Worm (Caenorhabditis elegans) whole organism, L1 larva: Measurements from ENCODE around the gene str-108.

ENCODE experiments used
- Y116A8C.19 ChIP-seq: sonication (generic microtip); optimal IDR thresholded peaks from 2 replicates; lab custom pipeline; 2016; ENCODE audit warnings: missing compliant biosample characterization, missing genetic modification characterization, borderline replicate concordance
- aha-1 ChIP-seq: fragments of 150-350 bp; optimal IDR thresholded peaks from 2 replicates; lab custom pipeline; 2014; ENCODE audit warnings: missing biosample characterization, missing genetic modification characterization
- alr-1 ChIP-seq: fragments of 200-800 bp; sonication (Bioruptor generic); optimal IDR thresholded peaks from 2 replicates; lab custom pipeline; 2018; ENCODE audit warnings: borderline replicate concordance, mild to moderate bottlenecking, missing genetic modification characterization, missing compliant biosample characterization
- blmp-1 ChIP-seq: fragments of 150-350 bp; optimal IDR thresholded peaks from 2 replicates; lab custom pipeline; 2014; ENCODE audit warnings: missing biosample characterization, missing genetic modification characterization
- ceh-90 ChIP-seq: sonication (generic microtip); optimal IDR thresholded peaks from 2 replicates; lab custom pipeline; 2016; ENCODE audit warnings: missing genetic modification characterization, missing compliant biosample characterization
- ces-1 ChIP-seq: fragments of 150-350 bp; optimal IDR thresholded peaks from 2 replicates; lab custom pipeline; 2014; ENCODE audit warnings: missing biosample characterization, missing genetic modification reagents, missing genetic modification characterization
- dsc-1 ChIP-seq: sonication (generic microtip); optimal IDR thresholded peaks from 2 replicates; lab custom pipeline; 2016; ENCODE audit warnings: mild to moderate bottlenecking, missing genetic modification characterization, missing compliant biosample characterization
- efl-1 ChIP-seq, 4 experiments: fragments of 150-350 bp; optimal IDR thresholded peaks in 3 of 4; peaks in 1 of 4; 1 replicate in 1 of 4; 2 replicates in 3 of 4; lab custom pipeline; 2014; ENCODE audit warnings: missing biosample characterization in 2 of 4, missing genetic modification characterization in 2 of 4, missing genetic modification reagents in 2 of 4
- elt-2 ChIP-seq: sonication (generic microtip); optimal IDR thresholded peaks from 2 replicates; lab custom pipeline; 2016; ENCODE audit warnings: missing genetic modification characterization, mild to moderate bottlenecking, inconsistent platforms, missing compliant biosample characterization, missing genetic modification reagents
- elt-3 ChIP-seq, 6 experiments: fragments of 150-350 bp in 1 of 6; sonication (generic microtip); optimal IDR thresholded peaks; 2 replicates each; lab custom pipeline; 2017 to 2018; ENCODE audit warnings: missing biosample characterization in 6 of 6, missing genetic modification characterization in 6 of 6, inconsistent platforms in 1 of 6
- fkh-4 ChIP-seq: sonication (generic microtip); optimal IDR thresholded peaks from 2 replicates; lab custom pipeline; 2016; ENCODE audit warnings: missing compliant biosample characterization, missing genetic modification characterization, borderline replicate concordance
- fkh-8 ChIP-seq: sonication (generic microtip); optimal IDR thresholded peaks from 2 replicates; lab custom pipeline; 2016; ENCODE audit warnings: mild to moderate bottlenecking, missing genetic modification characterization, missing compliant biosample characterization
- irx-1 ChIP-seq: sonication (generic microtip); optimal IDR thresholded peaks from 2 replicates; lab custom pipeline; 2016; ENCODE audit warnings: missing genetic modification characterization, missing compliant biosample characterization
- lin-13 ChIP-seq: fragments of 150-350 bp; optimal IDR thresholded peaks from 2 replicates; lab custom pipeline; 2014; ENCODE audit warnings: missing biosample characterization, missing genetic modification reagents, missing genetic modification characterization
- lin-14 ChIP-seq: fragments of 200-800 bp; sonication (Bioruptor generic); optimal IDR thresholded peaks from 2 replicates; lab custom pipeline; 2018; ENCODE audit warnings: mild to moderate bottlenecking, missing genetic modification characterization, moderate library complexity, missing compliant biosample characterization
- lin-39 ChIP-seq: fragments of 150-350 bp; optimal IDR thresholded peaks from 2 replicates; lab custom pipeline; 2014; ENCODE audit warnings: missing biosample characterization, missing genetic modification reagents, missing genetic modification characterization
- lir-3 ChIP-seq: sonication (generic microtip); optimal IDR thresholded peaks from 2 replicates; lab custom pipeline; 2016; ENCODE audit warnings: mild to moderate bottlenecking, missing genetic modification characterization, moderate library complexity, missing compliant biosample characterization; ENCODE audit not compliant: poor library complexity
- mdl-1 ChIP-seq, 2 experiments: fragments of 150-350 bp; optimal IDR thresholded peaks; 2 replicates each; lab custom pipeline; 2014 to 2017; ENCODE audit warnings: missing biosample characterization in 2 of 2, missing genetic modification characterization in 2 of 2, inconsistent platforms in 1 of 2
- mep-1 ChIP-seq: fragments of 150-350 bp; optimal IDR thresholded peaks from 2 replicates; lab custom pipeline; 2014; ENCODE audit warnings: missing biosample characterization, missing genetic modification characterization
- nhr-20 ChIP-seq: sonication (generic microtip); optimal IDR thresholded peaks from 2 replicates; lab custom pipeline; 2016; ENCODE audit warnings: mild to moderate bottlenecking, missing genetic modification characterization, missing compliant biosample characterization
- nhr-71 ChIP-seq: sonication (generic microtip); optimal IDR thresholded peaks from 2 replicates; lab custom pipeline; 2016; ENCODE audit warnings: mild to moderate bottlenecking, missing genetic modification characterization, moderate library complexity, missing compliant biosample characterization
- nhr-77 ChIP-seq: fragments of 150-350 bp; optimal IDR thresholded peaks from 2 replicates; lab custom pipeline; 2014; ENCODE audit warnings: missing biosample characterization, missing genetic modification characterization
- nhr-84 ChIP-seq: sonication (generic microtip); optimal IDR thresholded peaks from 2 replicates; lab custom pipeline; 2017; ENCODE audit warnings: missing biosample characterization, missing genetic modification characterization
- pqm-1 ChIP-seq: sonication (generic microtip); optimal IDR thresholded peaks from 3 replicates; lab custom pipeline; 2017; ENCODE audit warnings: missing biosample characterization, missing genetic modification characterization
- snu-23 ChIP-seq: sonication (generic microtip); optimal IDR thresholded peaks from 2 replicates; lab custom pipeline; 2016; ENCODE audit warnings: missing genetic modification characterization, missing compliant biosample characterization
- sptf-1 ChIP-seq: fragments of 150-350 bp; optimal IDR thresholded peaks from 2 replicates; lab custom pipeline; 2014; ENCODE audit warnings: missing biosample characterization, missing genetic modification characterization
- swsn-7 ChIP-seq: sonication (generic microtip); optimal IDR thresholded peaks from 2 replicates; lab custom pipeline; 2016; ENCODE audit warnings: missing genetic modification characterization, missing compliant biosample characterization
- tlp-1 ChIP-seq: fragments of 150-350 bp; optimal IDR thresholded peaks from 2 replicates; lab custom pipeline; 2014; ENCODE audit warnings: missing biosample characterization, missing genetic modification characterization
- unc-130 ChIP-seq: fragments of 150-350 bp; optimal IDR thresholded peaks from 2 replicates; lab custom pipeline; 2017; ENCODE audit warnings: missing biosample characterization, missing genetic modification characterization, inconsistent platforms
- unc-62 ChIP-seq: fragments of 150-350 bp; optimal IDR thresholded peaks from 2 replicates; lab custom pipeline; 2014; ENCODE audit warnings: missing biosample characterization, missing genetic modification reagents, missing genetic modification characterization
- unc-98 ChIP-seq: fragments of 200-800 bp; sonication (Bioruptor generic); IDR thresholded peaks from 2 replicates; pipeline ENCODE4 v1.3.6; 2022; ENCODE audit warnings: missing genetic modification characterization, missing compliant biosample characterization
- zag-1 ChIP-seq: fragments of 150-350 bp; optimal IDR thresholded peaks from 2 replicates; lab custom pipeline; 2014; ENCODE audit warnings: missing biosample characterization, missing genetic modification characterization
- ztf-4 ChIP-seq: fragments of 150-350 bp; optimal IDR thresholded peaks from 2 replicates; lab custom pipeline; 2014; ENCODE audit warnings: missing biosample characterization, missing genetic modification characterization

str-108 gene

DNA sequence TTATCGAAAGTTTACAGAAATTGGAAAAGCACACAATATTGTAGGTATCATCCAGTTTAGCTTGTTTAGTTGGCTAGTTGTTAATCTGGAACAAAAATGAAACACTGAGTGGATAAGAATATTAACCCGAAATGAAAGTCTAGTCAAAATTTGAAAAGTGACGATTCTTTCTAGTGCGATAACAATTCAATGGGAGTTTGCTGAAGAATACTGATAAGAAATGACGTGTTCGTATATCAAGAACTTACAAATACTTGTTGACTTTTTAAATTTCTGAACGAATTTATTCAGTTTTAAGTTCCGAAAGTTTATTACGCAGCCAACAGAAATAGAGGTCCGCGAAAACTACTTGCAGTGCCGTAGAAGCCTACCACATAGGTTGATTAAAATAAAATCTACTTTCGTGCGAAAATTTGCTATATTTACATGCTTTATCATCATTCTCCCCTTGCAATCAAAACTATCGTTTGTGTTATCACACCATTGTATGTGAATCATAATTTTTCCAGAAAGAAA is 22.9 kb upstream of the str-108 start, which contains the start of gene fbxa-88:
Gene fbxa-88, minus strand, starts transcription at position 51 of the 516 bp plus-strand sequence.
- TF ChIP-seq alr-1 (tag; lab: Kevin White, UChicago) (no peak), nhr-20 (tag; lab: Kevin White, UChicago) (peak; percentile 12), lin-39 (tag; lab: Kevin White, UChicago) (no peak), pqm-1 (tag; lab: Kevin White, UChicago) (peak; percentile 47), elt-2 (peak; percentile 80), lir-3 (tag; lab: Kevin White, UChicago) (no peak), irx-1 (no peak), Y116A8C.19 (tag; lab: Kevin White, UChicago) (no peak)

- TF ChIP-seq nhr-20 (tag; lab: Kevin White, UChicago), result no peak
- no peak for TF ChIP-seq unc-62 (GFP tag; lab: Kevin White, UChicago)
- no peak for TF ChIP-seq elt-3 (tag; optimal IDR thresholded peaks at IDR 0.05; lab: Kevin White, UChicago)
- no peak for TF ChIP-seq nhr-84
- no peak for TF ChIP-seq mep-1 (tag; lab: Kevin White, UChicago)
- no peak for TF ChIP-seq efl-1 (optimal IDR thresholded peaks at IDR 0.05; lab: Kevin White, UChicago)
- TF ChIP-seq efl-1 (GFP tag; optimal IDR thresholded peaks at IDR 0.05 in 1 of 2; lab: Kevin White, UChicago), result no peak
These were observed 21.0 kb upstream of the str-108 start for ce11 chrV:16145009-16145408.

DNA sequence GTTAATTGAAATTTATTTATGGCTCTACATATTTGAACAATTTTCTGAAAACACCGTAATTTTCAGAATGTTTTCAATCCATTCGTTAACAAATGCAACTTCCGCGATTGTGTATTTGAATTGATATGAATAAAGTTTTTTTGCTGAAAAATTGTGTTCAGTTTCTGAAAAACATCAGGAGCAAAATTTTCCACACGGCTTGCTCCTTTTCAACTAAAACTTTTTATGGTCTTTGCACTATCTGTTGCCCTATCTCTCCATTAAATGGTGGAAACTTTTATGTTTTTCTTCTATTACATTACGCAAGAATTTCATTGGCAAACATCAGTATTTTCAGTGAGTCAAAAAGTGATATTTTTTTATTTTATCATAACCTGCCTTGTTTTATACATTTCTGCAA is 17.2 kb upstream of the str-108 start, which contains the start of gene F10A3.4:
Gene F10A3.4, plus strand, starts transcription at position 301 of the 400 bp plus-strand sequence.
- no peak for TF ChIP-seq fkh-4 (tag; lab: Kevin White, UChicago)
- no peak for TF ChIP-seq fkh-8 (tag; lab: Kevin White, UChicago)
- TF ChIP-seq zag-1 (tag; lab: Kevin White, UChicago), result no peak
- no peak for TF ChIP-seq efl-1 (optimal IDR thresholded peaks at IDR 0.05; lab: Kevin White, UChicago)
- no peak for TF ChIP-seq efl-1 (GFP tag; optimal IDR thresholded peaks at IDR 0.05 in 1 of 2; lab: Kevin White, UChicago)
- TF ChIP-seq blmp-1 (tag; lab: Kevin White, UChicago), result no peak
- TF ChIP-seq pqm-1 (tag; lab: Kevin White, UChicago), result no peak
- TF ChIP-seq unc-130 (tag; lab: Kevin White, UChicago), result no peak
- no peak for TF ChIP-seq elt-2
- no peak for TF ChIP-seq ceh-90
- no peak for TF ChIP-seq sptf-1 (tag; lab: Kevin White, UChicago)
- no peak for TF ChIP-seq aha-1 (tag; lab: Kevin White, UChicago)
- no peak for TF ChIP-seq nhr-20 (tag; lab: Kevin White, UChicago)
- TF ChIP-seq mdl-1 (tag; optimal IDR thresholded peaks at IDR 0.05; lab: Kevin White, UChicago), result no peak
- no peak for TF ChIP-seq ztf-4 (tag; lab: Kevin White, UChicago)
- TF ChIP-seq alr-1 (tag; lab: Kevin White, UChicago), result no peak
- TF ChIP-seq nhr-77 (tag; lab: Kevin White, UChicago), result no peak
- TF ChIP-seq unc-98 (GFP tag; lab: Robert Waterston, UW), result no peak
- no peak for TF ChIP-seq tlp-1 (tag; lab: Kevin White, UChicago)
- no peak for TF ChIP-seq dsc-1 (tag; lab: Kevin White, UChicago)

- TF ChIP-seq unc-98 (GFP tag; lab: Robert Waterston, UW), result no peak
- TF ChIP-seq unc-130 (tag; lab: Kevin White, UChicago), result no peak
- TF ChIP-seq nhr-71 (tag; lab: Kevin White, UChicago), result no peak
- no peak for TF ChIP-seq swsn-7 (tag; lab: Kevin White, UChicago)
- no peak for TF ChIP-seq lin-14 (GFP tag; lab: Kevin White, UChicago)
- no peak for TF ChIP-seq snu-23
These were observed 12.7 kb upstream of the str-108 start, which contains the start of gene str-254 for ce11 chrV:16153375-16153774. Gene str-254 (minus strand): TSS chrV:16153475.

DNA sequence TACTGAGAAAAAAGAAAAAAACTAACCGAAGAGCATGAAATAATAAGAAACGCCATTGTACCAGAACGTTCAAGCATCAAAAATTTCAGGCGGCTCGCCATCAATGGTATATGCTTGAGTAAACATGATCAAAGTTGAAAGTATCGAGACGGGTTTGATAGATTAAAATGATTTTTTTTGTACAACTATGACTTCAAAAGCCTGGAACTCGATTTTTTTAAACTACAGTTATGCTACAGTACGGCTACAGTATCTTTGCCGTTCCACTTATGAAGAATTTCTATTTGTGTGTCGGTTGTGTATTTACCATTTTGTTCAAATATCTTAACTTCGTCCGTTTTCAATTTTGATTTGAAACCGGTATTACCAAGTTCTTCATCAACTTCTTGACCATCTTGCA is 10.9 kb upstream of the str-108 start, which contains the start of gene str-97:
Gene str-97, minus strand, starts transcription at position 101 of the 400 bp plus-strand sequence.
- TF ChIP-seq Y116A8C.19 (tag; lab: Kevin White, UChicago), result no peak
- no peak for TF ChIP-seq unc-98 (GFP tag; lab: Robert Waterston, UW)
- no peak for TF ChIP-seq efl-1 (optimal IDR thresholded peaks at IDR 0.05; lab: Kevin White, UChicago)
- TF ChIP-seq efl-1 (GFP tag; optimal IDR thresholded peaks at IDR 0.05 in 1 of 2; lab: Kevin White, UChicago), result no peak
- TF ChIP-seq lin-13 (GFP tag; lab: Kevin White, UChicago), result no peak
- TF ChIP-seq ces-1 (GFP tag; lab: Kevin White, UChicago), result no peak
